Worm (Caenorhabditis elegans) whole organism, L2 larva: ENCODE measurements around the gene C23G10.10.
A peak's percentile ranks its signal among the peaks of the same experiment; 100 is the strongest.

Experiments used
- C34F6.9 ChIP-seq: fragments of 150-350 bp; optimal IDR thresholded peaks from 2 replicates; lab custom pipeline; 2014; ENCODE audit warnings: missing biosample characterization, missing genetic modification characterization
- F13H6.1 ChIP-seq: sonication (generic microtip); optimal IDR thresholded peaks from 2 replicates; lab custom pipeline; 2016; ENCODE audit warnings: missing genetic modification characterization, missing compliant biosample characterization
- R02D3.7 ChIP-seq: fragments of 150-350 bp; optimal IDR thresholded peaks from 2 replicates; lab custom pipeline; 2014; ENCODE audit warnings: missing biosample characterization, missing genetic modification characterization
- Y55F3AM.14 ChIP-seq: fragments of 200-800 bp; sonication (Bioruptor generic); optimal IDR thresholded peaks from 2 replicates; lab custom pipeline; 2018; ENCODE audit warnings: mild to moderate bottlenecking, missing genetic modification characterization, missing compliant biosample characterization
- ZK546.5 ChIP-seq: sonication (generic microtip); optimal IDR thresholded peaks from 2 replicates; lab custom pipeline; 2017; ENCODE audit warnings: missing biosample characterization, missing genetic modification characterization
- alr-1 ChIP-seq: fragments of 150-350 bp; optimal IDR thresholded peaks from 2 replicates; lab custom pipeline; 2014; ENCODE audit warnings: missing biosample characterization, missing genetic modification characterization
- aly-2 ChIP-seq: fragments of 150-350 bp; optimal IDR thresholded peaks from 2 replicates; lab custom pipeline; 2014; ENCODE audit warnings: missing biosample characterization, missing genetic modification characterization
- blmp-1 ChIP-seq: sonication (generic microtip); optimal IDR thresholded peaks from 2 replicates; lab custom pipeline; 2017; ENCODE audit warnings: missing genetic modification characterization, mild to moderate bottlenecking, missing compliant biosample characterization, antibody characterized with exemption, moderate library complexity; ENCODE audit not compliant: insufficient read depth
- ceh-16 ChIP-seq: fragments of 150-350 bp; optimal IDR thresholded peaks from 2 replicates; lab custom pipeline; 2014; ENCODE audit warnings: missing biosample characterization, missing genetic modification characterization
- ceh-82 ChIP-seq: fragments of 150-350 bp; optimal IDR thresholded peaks from 2 replicates; lab custom pipeline; 2014; ENCODE audit warnings: missing biosample characterization, missing genetic modification characterization
- crh-2 ChIP-seq: sonication (generic microtip); optimal IDR thresholded peaks from 2 replicates; lab custom pipeline; 2017; ENCODE audit warnings: missing biosample characterization, missing genetic modification characterization
- dmd-4 ChIP-seq: sonication (generic microtip); optimal IDR thresholded peaks from 2 replicates; lab custom pipeline; 2017; ENCODE audit warnings: missing biosample characterization, missing genetic modification characterization
- egl-27 ChIP-seq: sonication (generic microtip); optimal IDR thresholded peaks from 3 replicates; lab custom pipeline; 2017; ENCODE audit warnings: missing biosample characterization, missing genetic modification reagents, missing genetic modification characterization
- elt-1 ChIP-seq: fragments of 150-350 bp; optimal IDR thresholded peaks from 2 replicates; lab custom pipeline; 2014; ENCODE audit warnings: missing biosample characterization, missing genetic modification characterization
- elt-3 ChIP-seq: sonication (generic microtip); optimal IDR thresholded peaks from 2 replicates; lab custom pipeline; 2017; ENCODE audit warnings: missing biosample characterization, missing genetic modification characterization
- fos-1 ChIP-seq: fragments of 150-350 bp; optimal IDR thresholded peaks from 2 replicates; lab custom pipeline; 2014; ENCODE audit warnings: missing biosample characterization, missing genetic modification characterization
- gmeb-1 ChIP-seq: fragments of 150-350 bp; optimal IDR thresholded peaks from 2 replicates; lab custom pipeline; 2014; ENCODE audit warnings: missing biosample characterization, missing genetic modification characterization
- lin-11 ChIP-seq: fragments of 150-350 bp; sonication (generic microtip); optimal IDR thresholded peaks from 2 replicates; lab custom pipeline; 2014; ENCODE audit warnings: missing biosample characterization, missing genetic modification characterization, inconsistent platforms, mixed read lengths
- lin-13 ChIP-seq: fragments of 150-350 bp; optimal IDR thresholded peaks from 2 replicates; lab custom pipeline; 2014; ENCODE audit warnings: missing biosample characterization, missing genetic modification reagents, missing genetic modification characterization
- lin-39 ChIP-seq: fragments of 150-350 bp; optimal IDR thresholded peaks from 2 replicates; lab custom pipeline; 2014; ENCODE audit warnings: missing biosample characterization, missing genetic modification reagents, missing genetic modification characterization
- lsy-2 ChIP-seq, 2 experiments: fragments of 150-350 bp in 1 of 2; sonication (generic microtip) in 1 of 2; optimal IDR thresholded peaks; 2 replicates each; lab custom pipeline; 2014 to 2017; ENCODE audit warnings: missing biosample characterization in 2 of 2, missing genetic modification characterization in 2 of 2
- mab-5 ChIP-seq: fragments of 150-350 bp; optimal IDR thresholded peaks from 2 replicates; lab custom pipeline; 2014; ENCODE audit warnings: missing biosample characterization, missing genetic modification characterization
- mbf-1 ChIP-seq: sonication (generic microtip); optimal IDR thresholded peaks from 2 replicates; lab custom pipeline; 2017; ENCODE audit warnings: missing biosample characterization, missing genetic modification characterization
- mdl-1 ChIP-seq, 2 experiments: fragments of 150-350 bp in 1 of 2; sonication (generic microtip) in 1 of 2; optimal IDR thresholded peaks; 2 replicates each; lab custom pipeline; 2017; ENCODE audit warnings: missing biosample characterization in 2 of 2, missing genetic modification characterization in 2 of 2
- nhr-10 ChIP-seq: sonication (generic microtip); optimal IDR thresholded peaks from 2 replicates; lab custom pipeline; 2017; ENCODE audit warnings: missing biosample characterization, missing genetic modification characterization
- nhr-11 ChIP-seq: fragments of 150-350 bp; optimal IDR thresholded peaks from 2 replicates; lab custom pipeline; 2014; ENCODE audit warnings: missing biosample characterization, missing genetic modification characterization
- nhr-12 ChIP-seq: fragments of 150-350 bp; optimal IDR thresholded peaks from 2 replicates; lab custom pipeline; 2014; ENCODE audit warnings: missing biosample characterization, missing genetic modification characterization
- nhr-129 ChIP-seq: fragments of 150-350 bp; optimal IDR thresholded peaks from 2 replicates; lab custom pipeline; 2014; ENCODE audit warnings: missing biosample characterization, missing genetic modification characterization
- nhr-21 ChIP-seq: fragments of 150-350 bp; optimal IDR thresholded peaks from 2 replicates; lab custom pipeline; 2014; ENCODE audit warnings: missing biosample characterization, missing genetic modification characterization
- nhr-23 ChIP-seq: fragments of 150-350 bp; optimal IDR thresholded peaks from 2 replicates; lab custom pipeline; 2014; ENCODE audit warnings: missing biosample characterization, missing genetic modification reagents, missing genetic modification characterization
- nhr-237 ChIP-seq: fragments of 150-350 bp; optimal IDR thresholded peaks from 2 replicates; lab custom pipeline; 2014; ENCODE audit warnings: missing biosample characterization, missing genetic modification characterization
- nhr-25 ChIP-seq: fragments of 150-350 bp; sonication (generic microtip); optimal IDR thresholded peaks from 3 replicates; lab custom pipeline; 2014; ENCODE audit warnings: missing biosample characterization, missing genetic modification characterization
- nhr-6 ChIP-seq: fragments of 150-350 bp; optimal IDR thresholded peaks from 2 replicates; lab custom pipeline; 2014; ENCODE audit warnings: missing biosample characterization, missing genetic modification characterization
- nhr-77 ChIP-seq: fragments of 150-350 bp; optimal IDR thresholded peaks from 2 replicates; lab custom pipeline; 2014; ENCODE audit warnings: missing biosample characterization, missing genetic modification characterization
- peb-1 ChIP-seq: fragments of 150-350 bp; optimal IDR thresholded peaks from 2 replicates; lab custom pipeline; 2014; ENCODE audit warnings: missing biosample characterization, missing genetic modification characterization
- sem-4 ChIP-seq: fragments of 150-350 bp; optimal IDR thresholded peaks from 2 replicates; lab custom pipeline; 2014; ENCODE audit warnings: missing biosample characterization, missing genetic modification reagents, missing genetic modification characterization
- skn-1 ChIP-seq: sonication (generic microtip); optimal IDR thresholded peaks from 2 replicates; lab custom pipeline; 2017; ENCODE audit warnings: missing biosample characterization, missing genetic modification characterization
- sma-3 ChIP-seq: sonication (generic microtip); optimal IDR thresholded peaks from 2 replicates; lab custom pipeline; 2016; ENCODE audit warnings: missing genetic modification reagents, missing genetic modification characterization, missing compliant biosample characterization
- sma-9 ChIP-seq, 2 experiments: fragments of 150-350 bp in 1 of 2; sonication (generic microtip) in 1 of 2; optimal IDR thresholded peaks; 2 replicates each; lab custom pipeline; 2014 to 2016; ENCODE audit warnings: missing genetic modification characterization in 2 of 2, mild to moderate bottlenecking in 1 of 2, missing biosample characterization in 1 of 2, missing compliant biosample characterization in 1 of 2, missing genetic modification reagents in 1 of 2, moderate library complexity in 1 of 2
- snpc-4 ChIP-seq: fragments of 150-350 bp; optimal IDR thresholded peaks from 2 replicates; lab custom pipeline; 2014; ENCODE audit warnings: missing biosample characterization, missing genetic modification characterization
- unc-39 ChIP-seq: fragments of 150-350 bp; optimal IDR thresholded peaks from 2 replicates; lab custom pipeline; 2014; ENCODE audit warnings: missing biosample characterization, missing genetic modification characterization
- unc-55 ChIP-seq: fragments of 150-350 bp; sonication (generic microtip); optimal IDR thresholded peaks from 3 replicates; lab custom pipeline; 2014; ENCODE audit warnings: missing biosample characterization, missing genetic modification reagents, missing genetic modification characterization
- unc-62 ChIP-seq: fragments of 150-350 bp; optimal IDR thresholded peaks from 2 replicates; lab custom pipeline; 2014; ENCODE audit warnings: missing biosample characterization, missing genetic modification reagents, missing genetic modification characterization
- zag-1 ChIP-seq: fragments of 150-350 bp; optimal IDR thresholded peaks from 2 replicates; lab custom pipeline; 2014; ENCODE audit warnings: missing biosample characterization, missing genetic modification characterization
- ztf-1 ChIP-seq: fragments of 200-800 bp; sonication (Bioruptor generic); conservative IDR thresholded peaks from 2 replicates; pipeline ENCODE4 v1.3.6; 2022; ENCODE audit warnings: missing genetic modification characterization, missing compliant biosample characterization
- ztf-11 ChIP-seq: sonication (generic microtip); optimal IDR thresholded peaks from 2 replicates; lab custom pipeline; 2017; ENCODE audit warnings: missing biosample characterization, missing genetic modification characterization
- ztf-4 ChIP-seq: fragments of 150-350 bp; optimal IDR thresholded peaks from 2 replicates; lab custom pipeline; 2014; ENCODE audit warnings: missing biosample characterization, missing genetic modification characterization

Gene C23G10.10

DNA sequence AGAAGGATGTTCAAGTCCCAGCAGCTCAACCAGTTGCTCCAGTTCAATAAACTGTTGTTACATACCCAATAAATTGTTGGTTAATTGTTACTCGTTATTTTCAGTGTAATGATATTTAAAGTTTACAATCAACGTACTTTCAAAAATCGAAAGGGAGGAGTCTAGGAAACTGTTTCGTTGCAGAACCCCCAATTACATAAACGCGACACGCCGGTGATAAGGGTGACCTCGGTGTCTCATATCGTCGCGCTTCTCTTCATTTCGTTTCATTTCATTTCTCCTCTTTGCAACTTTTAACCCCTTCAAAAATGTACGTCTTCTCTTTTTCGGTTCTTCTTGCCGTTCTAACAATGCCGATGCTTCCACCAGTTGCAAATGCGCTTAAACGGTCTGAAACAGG is 5.9 kb downstream of the C23G10.10 start, which contains the start of gene C23G10.2:
Gene C23G10.2, plus strand, starts transcription at position 184 of the 400 bp plus-strand sequence.
- no peak for TF ChIP-seq aly-2 (tag; lab: Kevin White, UChicago)
- TF ChIP-seq, all 48 proteins: peak for 0

- TF ChIP-seq nhr-12 (no peak), mdl-1 (tag; optimal IDR thresholded peaks at IDR 0.05; lab: Kevin White, UChicago) (no peak), ztf-1 (GFP tag; lab: Robert Waterston, UW) (no peak), nhr-129 (no peak), ceh-82 (tag; lab: Kevin White, UChicago) (no peak), unc-39 (no peak), R02D3.7 (tag; lab: Kevin White, UChicago) (no peak), aly-2 (tag; lab: Kevin White, UChicago) (no peak), snpc-4 (tag; lab: Kevin White, UChicago) (no peak), lin-13 (no peak), dmd-4 (tag; lab: Kevin White, UChicago) (no peak), ztf-11 (no peak), elt-1 (tag; lab: Kevin White, UChicago) (no peak), unc-55 (GFP tag; lab: Kevin White, UChicago) (no peak), peb-1 (tag; lab: Kevin White, UChicago) (no peak), elt-3 (tag; lab: Kevin White, UChicago) (no peak), fos-1 (tag; lab: Kevin White, UChicago) (no peak)
- TF ChIP-seq, all 48 proteins: peak for 0
Observed at ce11 chrIII:6207046-6207445, 6.8 kb downstream of the C23G10.10 start.

DNA sequence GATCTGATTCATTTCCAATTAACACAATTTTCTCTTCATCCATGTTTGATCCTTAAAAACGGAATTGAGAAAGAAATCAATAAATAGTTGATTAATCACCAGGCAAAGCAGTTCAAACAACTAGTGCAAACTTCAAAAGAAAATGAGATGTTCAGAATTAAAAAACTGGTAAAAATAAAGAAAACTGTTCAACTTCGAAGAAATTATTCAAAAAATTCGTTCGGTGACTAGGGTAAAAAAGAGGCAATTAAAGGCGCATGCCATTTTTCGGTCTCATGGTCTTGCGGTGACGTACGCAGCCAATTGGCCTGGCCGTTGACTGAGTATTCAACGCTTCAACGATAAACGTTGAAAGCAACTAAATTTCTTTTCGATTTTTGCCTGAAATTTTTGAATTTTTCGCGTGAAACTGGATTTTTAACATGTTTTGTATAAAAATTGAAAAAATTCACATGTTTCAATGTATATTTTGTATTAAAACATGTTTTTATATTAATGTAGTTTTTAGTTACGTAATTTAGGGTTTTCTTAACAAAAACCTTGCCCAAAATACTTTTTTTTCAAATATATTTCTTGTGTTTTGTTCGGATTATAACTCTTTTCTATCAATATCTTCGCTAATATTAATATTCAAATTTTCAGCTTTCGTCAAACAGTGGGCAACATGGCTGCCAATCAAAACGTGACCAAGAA is 7.5 kb downstream of the C23G10.10 start, which contains the start of the genes sna-3 and rps-3:
Gene sna-3, minus strand, starts transcription at position 51 of the 693 bp plus-strand sequence.
Gene rps-3, plus strand, starts transcription at position 643 of the 693 bp plus-strand sequence.
- TF ChIP-seq nhr-6 (no peak), nhr-129 (peak; percentile 91), nhr-23 (tag; lab: Kevin White, UChicago) (no peak), blmp-1 (peak; percentile 8), fos-1 (tag; lab: Kevin White, UChicago) (peak; percentile 70), sma-3 (peak; percentile 52), ZK546.5 (tag; lab: Kevin White, UChicago) (peak; percentile 40), nhr-11 (tag; lab: Kevin White, UChicago) (no peak), gmeb-1 (tag; lab: Kevin White, UChicago) (peak; percentile 78), lin-11 (tag; lab: Kevin White, UChicago) (peak; percentile 82), aly-2 (tag; lab: Kevin White, UChicago) (no peak), ztf-11 (no peak), lsy-2 (tag; optimal IDR thresholded peaks at IDR 0.05; lab: Kevin White, UChicago) (peak; percentile 68 to 92), lin-13 (peak; percentile 81), mbf-1 (no peak), lin-39 (tag; lab: Kevin White, UChicago) (no peak), nhr-12 (no peak), alr-1 (tag; lab: Kevin White, UChicago) (no peak), unc-39 (no peak), unc-55 (GFP tag; lab: Kevin White, UChicago) (peak; percentile 93), crh-2 (tag; lab: Kevin White, UChicago) (peak; percentile 90), nhr-25 (tag; lab: Kevin White, UChicago) (peak; percentile 73), unc-62 (GFP tag; lab: Kevin White, UChicago) (no peak), R02D3.7 (tag; lab: Kevin White, UChicago) (no peak), nhr-21 (tag; lab: Kevin White, UChicago) (peak; percentile 64), snpc-4 (tag; lab: Kevin White, UChicago) (peak; percentile 63), Y55F3AM.14 (GFP tag; lab: Kevin White, UChicago) (no peak), nhr-237 (tag; lab: Kevin White, UChicago) (no peak), sem-4 (no peak), elt-3 (tag; lab: Kevin White, UChicago) (no peak), nhr-10 (no peak), egl-27 (peak; percentile 21), sma-9 (GFP tag; optimal IDR thresholded peaks at IDR 0.05; lab: Kevin White, UChicago) (peak; percentile 55), sma-9 (tag; optimal IDR thresholded peaks at IDR 0.05; lab: Kevin White, UChicago) (no peak), ceh-82 (tag; lab: Kevin White, UChicago) (no peak), F13H6.1 (peak; percentile 64), nhr-77 (tag; lab: Kevin White, UChicago) (no peak), peb-1 (tag; lab: Kevin White, UChicago) (no peak), C34F6.9 (tag; lab: Kevin White, UChicago) (peak; percentile 90), ztf-1 (GFP tag; lab: Robert Waterston, UW) (no peak), mab-5 (no peak), skn-1 (no peak), zag-1 (tag; lab: Kevin White, UChicago) (peak; percentile 10), ceh-16 (tag; lab: Kevin White, UChicago) (peak; percentile 52), ztf-4 (tag; lab: Kevin White, UChicago) (no peak)
